Fruit fly (Drosophila melanogaster) whole organism, embryonic: ENCODE data around the gene Sas-6.

ENCODE experiments used
- Antp ChIP-seq: fragments of 200-800 bp; sonication (Bioruptor generic); optimal IDR thresholded peaks from 3 replicates; lab custom pipeline; 2016; ENCODE audit warnings: missing biosample characterization, missing genetic modification characterization
- Lim3 ChIP-seq: fragments of 200-800 bp; sonication (Bioruptor generic); IDR thresholded peaks from 2 replicates; pipeline ENCODE4 v1.3.6; 2022; ENCODE audit warnings: missing biosample characterization, missing genetic modification characterization
- Rx ChIP-seq: fragments of 200-800 bp; sonication (Bioruptor generic); IDR thresholded peaks from 2 replicates; pipeline ENCODE4 v1.3.6; 2022; ENCODE audit warnings: missing biosample characterization, missing genetic modification characterization
- bbx ChIP-seq: fragments of 200-800 bp; sonication (Bioruptor generic); IDR thresholded peaks from 2 replicates; pipeline ENCODE4 v1.3.6; 2022; ENCODE audit warnings: missing biosample characterization, missing genetic modification characterization; ENCODE audit not compliant: partially characterized antibody
- cg ChIP-seq: fragments of 200-800 bp; sonication (Bioruptor generic); optimal IDR thresholded peaks from 3 replicates; lab custom pipeline; 2019; ENCODE audit warnings: missing biosample characterization, mild to moderate bottlenecking, missing genetic modification characterization, moderate library complexity
- disco-r ChIP-seq: fragments of 200-800 bp; sonication (Bioruptor generic); optimal IDR thresholded peaks from 2 replicates; lab custom pipeline; 2016; ENCODE audit warnings: missing biosample characterization, missing genetic modification characterization

DNA sequence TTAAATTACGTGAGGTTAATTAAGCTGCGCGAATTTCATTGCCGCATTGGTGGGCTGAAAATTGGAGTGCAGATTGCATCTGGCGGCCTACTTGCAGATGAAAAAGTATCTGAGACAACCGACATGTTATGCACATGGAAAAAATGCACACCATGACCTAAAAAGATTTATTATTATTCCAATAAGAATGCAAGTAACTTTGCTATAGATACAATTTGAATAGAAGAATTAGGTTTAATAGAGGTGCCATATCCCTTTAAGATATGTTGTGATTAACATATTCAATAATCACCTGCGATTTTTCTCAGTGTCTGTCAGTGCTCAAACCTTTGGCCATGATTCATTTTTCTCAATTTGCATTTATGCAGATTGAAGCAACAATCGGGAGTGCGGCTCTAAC, 13.7 kb upstream of the Sas-6 start:
- no peak for TF ChIP-seq Antp (GFP tag; lab: Kevin White, UChicago)
- no peak for TF ChIP-seq disco-r (GFP tag; lab: Kevin White, UChicago)
- no peak for TF ChIP-seq Lim3 (GFP tag; lab: Robert Waterston, UW)
- no peak for TF ChIP-seq cg (GFP tag; lab: Kevin White, UChicago)
- TF ChIP-seq bbx = no peak
- TF ChIP-seq Rx (GFP tag; lab: Robert Waterston, UW) = no peak
